Fruit fly (Drosophila melanogaster): ENCODE data around the gene CG46307.

dm6 chr2L:21108759-21109282 is 4.5 kb downstream of the CG46307 start:
- TF ChIP-seq CG8478 (optimal IDR thresholded peaks at IDR 0.05) (no peak), CTCF (optimal IDR thresholded peaks at IDR 0.05) (peak; percentile 65 to 70)
